Fruit fly (Drosophila melanogaster) whole organism, prepupa: ENCODE data around the gene SLC22A.

Source experiments
- Blimp-1 ChIP-seq: fragments of 200-800 bp; sonication (Bioruptor generic); optimal IDR thresholded peaks from 3 replicates; lab custom pipeline; 2017; ENCODE audit warnings: missing biosample characterization, missing genetic modification characterization, mild to moderate bottlenecking, moderate library complexity, missing genetic modification reagents
- CG10669 ChIP-seq: fragments of 200-800 bp; sonication (Bioruptor generic); optimal IDR thresholded peaks from 3 replicates; lab custom pipeline; 2018; ENCODE audit warnings: missing biosample characterization, mild to moderate bottlenecking, missing genetic modification characterization, moderate library complexity
- CG11762 ChIP-seq: fragments of 200-800 bp; sonication (Bioruptor generic); optimal IDR thresholded peaks from 3 replicates; lab custom pipeline; 2016; ENCODE audit warnings: missing biosample characterization, missing genetic modification characterization; ENCODE audit not compliant: insufficient read depth
- CG11902 ChIP-seq: fragments of 200-800 bp; sonication (Bioruptor generic); optimal IDR thresholded peaks from 3 replicates; lab custom pipeline; 2016; ENCODE audit warnings: missing biosample characterization, missing genetic modification characterization
- CG15336 ChIP-seq: fragments of 200-800 bp; sonication (Bioruptor generic); IDR thresholded peaks from 2 replicates; pipeline ENCODE4 v1.3.6; 2022; ENCODE audit warnings: missing biosample characterization, missing genetic modification characterization
- CG3032 ChIP-seq: fragments of 200-800 bp; optimal IDR thresholded peaks from 2 replicates; lab custom pipeline; 2019; ENCODE audit warnings: missing biosample characterization, mild to moderate bottlenecking, missing genetic modification characterization, moderate library complexity
- CG32006 ChIP-seq: fragments of 200-800 bp; sonication (Bioruptor generic); optimal IDR thresholded peaks from 3 replicates; lab custom pipeline; 2017; ENCODE audit warnings: missing biosample characterization, mild to moderate bottlenecking, missing genetic modification characterization
- CG3919 ChIP-seq: fragments of 200-800 bp; sonication (Bioruptor generic); optimal IDR thresholded peaks from 3 replicates; lab custom pipeline; 2016; ENCODE audit warnings: missing biosample characterization, missing genetic modification characterization
- CG4318 ChIP-seq: fragments of 200-800 bp; sonication (Bioruptor generic); optimal IDR thresholded peaks from 3 replicates; lab custom pipeline; 2017; ENCODE audit warnings: missing biosample characterization, mild to moderate bottlenecking, missing genetic modification characterization
- CG6163 ChIP-seq: fragments of 200-800 bp; sonication (Bioruptor generic); IDR thresholded peaks from 3 replicates; pipeline ENCODE4 v1.3.6; 2022; ENCODE audit warnings: missing biosample characterization, missing genetic modification characterization
- CG6276 ChIP-seq: fragments of 200-800 bp; sonication (Bioruptor generic); optimal IDR thresholded peaks from 2 replicates; lab custom pipeline; 2017; ENCODE audit warnings: missing biosample characterization, mild to moderate bottlenecking, missing genetic modification characterization
- CG6808 ChIP-seq: fragments of 200-800 bp; sonication (Bioruptor generic); optimal IDR thresholded peaks from 3 replicates; lab custom pipeline; 2017; ENCODE audit warnings: missing biosample characterization, missing genetic modification characterization, mild to moderate bottlenecking, moderate library complexity, missing genetic modification reagents
- CG6854 ChIP-seq: fragments of 200-800 bp; sonication (Bioruptor generic); optimal IDR thresholded peaks from 2 replicates; lab custom pipeline; 2017; ENCODE audit warnings: missing biosample characterization, mild to moderate bottlenecking, missing genetic modification characterization
- CG7368 ChIP-seq: fragments of 200-800 bp; sonication (Bioruptor generic); optimal IDR thresholded peaks from 3 replicates; lab custom pipeline; 2016; ENCODE audit warnings: missing biosample characterization, missing genetic modification characterization
- CG8119 ChIP-seq: fragments of 200-800 bp; sonication (Bioruptor generic); IDR thresholded peaks from 3 replicates; pipeline ENCODE4 v1.3.6; 2022; ENCODE audit warnings: missing biosample characterization, missing genetic modification characterization
- CG8319 ChIP-seq: fragments of 200-800 bp; sonication (Bioruptor generic); optimal IDR thresholded peaks from 3 replicates; lab custom pipeline; 2016; ENCODE audit warnings: missing biosample characterization, missing genetic modification characterization
- CG9139 ChIP-seq: fragments of 200-800 bp; sonication (Bioruptor generic); optimal IDR thresholded peaks from 3 replicates; lab custom pipeline; 2017; ENCODE audit warnings: missing biosample characterization, mild to moderate bottlenecking, missing genetic modification characterization
- Eip75B ChIP-seq: fragments of 200-800 bp; sonication (Bioruptor generic); optimal IDR thresholded peaks from 3 replicates; lab custom pipeline; 2016; ENCODE audit warnings: missing biosample characterization, missing genetic modification characterization
- Eip78C ChIP-seq: fragments of 200-800 bp; sonication (Bioruptor generic); peaks from one replicate; lab custom pipeline; 2016; ENCODE audit warnings: missing biosample characterization, missing genetic modification characterization
- Eip93F ChIP-seq: fragments of 200-800 bp; sonication (Bioruptor generic); optimal IDR thresholded peaks from 2 replicates; lab custom pipeline; 2016; ENCODE audit warnings: missing biosample characterization, mild to moderate bottlenecking, missing genetic modification characterization
- Ets21C ChIP-seq: fragments of 200-800 bp; sonication (Bioruptor generic); optimal IDR thresholded peaks from 3 replicates; lab custom pipeline; 2016; ENCODE audit warnings: missing biosample characterization, missing genetic modification characterization
- Gug ChIP-seq: fragments of 200-800 bp; sonication (Bioruptor generic); IDR thresholded peaks from 2 replicates; pipeline ENCODE4 v1.3.6; 2022; ENCODE audit warnings: missing biosample characterization, missing genetic modification characterization
- Hr39 ChIP-seq: fragments of 200-800 bp; sonication (Bioruptor generic); optimal IDR thresholded peaks from 2 replicates; lab custom pipeline; 2016; ENCODE audit warnings: missing biosample characterization, missing genetic modification characterization
- Hr4 ChIP-seq: fragments of 200-800 bp; sonication (Bioruptor generic); optimal IDR thresholded peaks from 3 replicates; lab custom pipeline; 2016; ENCODE audit warnings: missing biosample characterization, missing genetic modification characterization
- Lpt ChIP-seq: fragments of 200-800 bp; sonication (Bioruptor generic); optimal IDR thresholded peaks from 3 replicates; lab custom pipeline; 2016; ENCODE audit warnings: missing biosample characterization, missing genetic modification characterization
- Met ChIP-seq: fragments of 200-800 bp; sonication (Bioruptor generic); optimal IDR thresholded peaks from 3 replicates; lab custom pipeline; 2016; ENCODE audit warnings: missing biosample characterization, missing genetic modification characterization
- OdsH ChIP-seq: fragments of 200-800 bp; sonication (Bioruptor generic); optimal IDR thresholded peaks from 3 replicates; lab custom pipeline; 2016; ENCODE audit warnings: missing biosample characterization, missing genetic modification characterization
- Smox ChIP-seq: fragments of 200-800 bp; sonication (Bioruptor generic); optimal IDR thresholded peaks from 3 replicates; lab custom pipeline; 2016; ENCODE audit warnings: missing biosample characterization, missing genetic modification characterization
- Sox102F ChIP-seq: fragments of 200-800 bp; sonication (Bioruptor generic); optimal IDR thresholded peaks from 2 replicates; lab custom pipeline; 2016; ENCODE audit warnings: missing biosample characterization, mild to moderate bottlenecking, missing genetic modification characterization
- Sox14 ChIP-seq: fragments of 200-800 bp; sonication (Bioruptor generic); optimal IDR thresholded peaks from 3 replicates; lab custom pipeline; 2016; ENCODE audit warnings: missing biosample characterization, missing genetic modification characterization
- achi ChIP-seq: fragments of 200-800 bp; sonication (Bioruptor generic); optimal IDR thresholded peaks from 3 replicates; lab custom pipeline; 2016; ENCODE audit warnings: missing biosample characterization, missing genetic modification characterization
- acj6 ChIP-seq: fragments of 200-800 bp; sonication (Bioruptor generic); optimal IDR thresholded peaks from 3 replicates; lab custom pipeline; 2016; ENCODE audit warnings: missing biosample characterization, missing genetic modification characterization
- cyc ChIP-seq: fragments of 200-800 bp; sonication (Bioruptor generic); optimal IDR thresholded peaks from 3 replicates; lab custom pipeline; 2016; ENCODE audit warnings: missing biosample characterization, missing genetic modification characterization
- dac ChIP-seq: fragments of 200-800 bp; sonication (Bioruptor generic); optimal IDR thresholded peaks from 2 replicates; lab custom pipeline; 2017; ENCODE audit warnings: missing biosample characterization, mild to moderate bottlenecking, missing genetic modification characterization
- dsx ChIP-seq: fragments of 200-800 bp; optimal IDR thresholded peaks from 3 replicates; lab custom pipeline; 2019; ENCODE audit warnings: missing biosample characterization, mild to moderate bottlenecking, missing genetic modification characterization, moderate library complexity; ENCODE audit not compliant: poor library complexity, severe bottlenecking
- esn ChIP-seq: fragments of 200-800 bp; sonication (Bioruptor generic); optimal IDR thresholded peaks from 2 replicates; lab custom pipeline; 2016; ENCODE audit warnings: missing biosample characterization, mild to moderate bottlenecking, missing genetic modification characterization, moderate library complexity
- fd85E ChIP-seq: fragments of 200-800 bp; sonication (Bioruptor generic); optimal IDR thresholded peaks from 3 replicates; lab custom pipeline; 2016; ENCODE audit warnings: missing biosample characterization, missing genetic modification characterization
- fkh ChIP-seq: fragments of 200-800 bp; sonication (Bioruptor generic); optimal IDR thresholded peaks from 3 replicates; lab custom pipeline; 2017; ENCODE audit warnings: missing biosample characterization, mild to moderate bottlenecking, missing genetic modification characterization, moderate library complexity
- lz ChIP-seq: fragments of 200-800 bp; sonication (Bioruptor generic); optimal IDR thresholded peaks from 3 replicates; lab custom pipeline; 2016; ENCODE audit warnings: missing biosample characterization, missing genetic modification characterization
- pdm3 ChIP-seq: fragments of 200-800 bp; sonication (Bioruptor generic); optimal IDR thresholded peaks from 3 replicates; lab custom pipeline; 2016; ENCODE audit warnings: missing biosample characterization, missing genetic modification characterization
- salr ChIP-seq, 2 experiments: fragments of 200-800 bp; sonication (Bioruptor generic); optimal IDR thresholded peaks; 3 replicates each; lab custom pipeline; 2016 to 2018; ENCODE audit warnings: missing biosample characterization in 2 of 2, missing genetic modification characterization in 2 of 2, mild to moderate bottlenecking in 1 of 2
- ss ChIP-seq, 2 experiments: fragments of 200-800 bp; sonication (Bioruptor generic); optimal IDR thresholded peaks; 2 replicates in 1 of 2; 3 replicates in 1 of 2; lab custom pipeline; 2017 to 2018; ENCODE audit warnings: mild to moderate bottlenecking in 2 of 2, missing biosample characterization in 2 of 2, missing genetic modification characterization in 2 of 2, moderate library complexity in 1 of 2
- svp ChIP-seq: fragments of 200-800 bp; sonication (Bioruptor generic); peaks from one replicate; lab custom pipeline; 2016; ENCODE audit warnings: missing biosample characterization, missing genetic modification characterization
- topi ChIP-seq: fragments of 200-800 bp; sonication (Bioruptor generic); optimal IDR thresholded peaks from 3 replicates; lab custom pipeline; 2016; ENCODE audit warnings: missing biosample characterization, missing genetic modification characterization

The SLC22A gene

DNA sequence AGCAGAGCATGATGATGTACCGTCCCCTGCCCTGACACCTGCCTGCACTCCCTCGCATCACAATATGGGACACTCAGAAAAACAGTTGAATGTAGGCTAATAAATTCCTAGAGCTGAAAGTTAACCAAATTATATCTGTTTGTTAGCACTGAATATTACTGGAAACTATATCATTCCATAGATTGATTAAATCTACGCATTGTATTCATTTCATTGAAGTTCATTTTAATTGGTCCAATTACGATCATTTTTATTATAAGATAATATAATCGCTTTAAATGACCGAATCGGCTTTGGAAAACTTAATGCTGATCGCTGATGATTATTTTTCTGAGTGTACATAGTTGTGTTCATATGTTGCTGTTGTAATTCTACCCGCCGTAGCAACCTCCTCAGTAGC lies 15.9 kb upstream of the SLC22A start (continued):
- no peak for TF ChIP-seq CG6276
- no peak for TF ChIP-seq Blimp-1 (GFP tag; lab: Kevin White, UChicago)
- TF ChIP-seq CG3919: no peak
- TF ChIP-seq CG9139 (GFP tag; lab: Kevin White, UChicago): no peak
- no peak for TF ChIP-seq fkh (GFP tag; lab: Kevin White, UChicago)
- no peak for TF ChIP-seq acj6 (GFP tag; lab: Kevin White, UChicago)
- TF ChIP-seq CG8319 (GFP tag; lab: Kevin White, UChicago): no peak
- peak; percentile 10 for TF ChIP-seq topi (GFP tag; lab: Kevin White, UChicago)
- peak in 1 of 2 experiments; percentile 8 for TF ChIP-seq salr (GFP tag; optimal IDR thresholded peaks at IDR 0.05; lab: Kevin White, UChicago)
- no peak for TF ChIP-seq CG6163
- peak; percentile 30; the same call in 1 of the 2 replicates for TF ChIP-seq CG15336 (GFP tag; lab: Robert Waterston, UW)
- peak; percentile 5 for TF ChIP-seq fd85E (GFP tag; lab: Kevin White, UChicago)
- TF ChIP-seq CG8119: no peak
- no peak for TF ChIP-seq Sox14 (GFP tag; lab: Kevin White, UChicago)
- TF ChIP-seq esn (GFP tag; lab: Kevin White, UChicago): peak; percentile 2
- no peak for TF ChIP-seq dac (GFP tag; lab: Kevin White, UChicago)
- no peak for TF ChIP-seq Eip78C
- TF ChIP-seq lz (GFP tag; lab: Kevin White, UChicago): no peak
- no peak for TF ChIP-seq CG10669 (GFP tag; lab: Kevin White, UChicago)
- no peak for TF ChIP-seq Sox102F (GFP tag; lab: Kevin White, UChicago)
- TF ChIP-seq Hr4 (GFP tag; lab: Kevin White, UChicago): no peak
- no peak for TF ChIP-seq CG32006
- TF ChIP-seq CG6854 (GFP tag; lab: Kevin White, UChicago): no peak
- peak; percentile 46 for TF ChIP-seq svp (GFP tag; lab: Kevin White, UChicago)
- TF ChIP-seq Ets21C (GFP tag; lab: Kevin White, UChicago): no peak
- TF ChIP-seq Eip75B (GFP tag; lab: Kevin White, UChicago): peak; percentile 67
- no peak for TF ChIP-seq Hr39 (GFP tag; lab: Kevin White, UChicago)
- no peak for TF ChIP-seq CG6808 (GFP tag; lab: Kevin White, UChicago)
- TF ChIP-seq pdm3: no peak

DNA sequence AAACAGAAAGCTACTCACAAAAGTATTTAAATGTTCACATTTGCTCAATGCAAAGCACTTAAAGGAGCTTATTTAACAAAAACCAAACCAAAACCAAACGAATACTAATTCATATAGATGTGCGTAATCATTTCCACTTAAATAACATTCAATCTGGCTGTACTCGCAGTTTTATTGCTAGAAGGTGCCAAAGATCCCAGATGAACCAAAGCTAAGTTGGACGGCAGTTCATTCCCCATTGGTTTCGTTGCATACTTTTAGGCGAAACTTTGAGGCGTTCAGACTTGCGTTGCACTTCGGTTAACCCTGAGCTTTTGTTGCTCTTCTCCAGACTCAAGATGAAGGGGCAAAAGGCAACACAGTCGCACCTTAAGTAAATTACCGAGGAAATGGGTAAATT lies 4.3 kb upstream of the SLC22A start:
- no peak for TF ChIP-seq salr (GFP tag; optimal IDR thresholded peaks at IDR 0.05; lab: Kevin White, UChicago)
- peak; percentile 22; the same call in 1 of the 2 replicates for TF ChIP-seq CG15336 (GFP tag; lab: Robert Waterston, UW)

DNA sequence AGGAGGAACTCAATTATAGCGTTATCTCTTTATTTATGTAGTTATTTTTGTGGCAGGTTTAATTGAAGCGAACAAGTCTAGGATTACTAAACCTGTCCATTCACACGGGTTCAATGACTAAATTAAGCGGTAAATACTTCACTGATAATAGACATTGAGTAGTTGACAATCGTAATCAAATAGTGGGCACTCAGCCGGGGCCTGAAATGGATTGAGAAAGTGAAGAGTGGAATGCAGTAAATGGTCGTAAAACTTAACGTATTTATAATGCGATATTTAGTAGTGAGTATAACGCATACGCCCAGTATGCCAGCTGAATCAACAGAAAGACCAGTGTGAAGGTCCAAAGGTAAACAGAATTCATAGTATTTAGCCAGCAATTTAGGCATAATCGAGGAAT lies 1.6 kb downstream of the SLC22A start:
- TF ChIP-seq CG3032: no peak
- TF ChIP-seq fkh (GFP tag; lab: Kevin White, UChicago): peak; percentile 23

DNA sequence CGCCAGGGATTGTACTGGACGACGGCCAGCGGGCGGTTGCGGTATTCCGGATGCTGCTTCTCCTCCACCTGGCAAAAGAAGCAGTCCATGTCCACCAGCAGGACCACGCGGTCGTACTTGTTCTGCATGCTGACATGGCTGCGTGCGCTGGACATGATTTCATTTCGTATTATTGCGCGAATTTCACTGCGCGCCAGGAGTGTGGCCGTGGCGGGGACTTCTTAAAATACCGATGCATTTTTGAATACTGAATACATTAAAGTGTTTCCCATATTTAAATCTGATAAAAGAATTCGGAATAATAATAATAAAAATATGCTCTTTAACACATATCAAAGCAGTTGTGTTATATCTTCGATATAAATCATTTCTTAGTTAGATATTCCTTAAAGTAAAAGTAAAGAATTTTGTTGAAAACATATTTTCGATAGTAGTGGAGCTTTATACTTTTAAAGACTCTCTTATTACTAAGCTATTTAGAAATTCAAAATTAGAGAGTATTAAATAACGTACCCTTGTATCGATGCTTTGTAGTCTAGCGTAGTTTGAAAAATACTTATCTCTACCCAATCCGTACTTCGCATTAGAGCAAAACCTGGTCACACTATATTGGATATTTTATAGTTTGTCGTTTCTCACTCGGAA lies 7.2 kb downstream of the SLC22A start, which contains the start of the genes PolH and CG14562:
TSS of gene PolH (minus strand) at position 198 of the 645 bp plus-strand sequence.
TSS of gene CG14562 (plus strand) at position 607 of the 645 bp plus-strand sequence.
- TF ChIP-seq ss (GFP tag; optimal IDR thresholded peaks at IDR 0.05; lab: Kevin White, UChicago): no peak
- no peak for TF ChIP-seq Met
- TF ChIP-seq CG11762 (GFP tag; lab: Kevin White, UChicago): no peak
- no peak for TF ChIP-seq Lpt
- no peak for TF ChIP-seq OdsH (GFP tag; lab: Kevin White, UChicago)
- no peak for TF ChIP-seq pdm3
- TF ChIP-seq dsx (GFP tag; lab: Kevin White, UChicago): no peak
- no peak for TF ChIP-seq Smox (GFP tag; lab: Kevin White, UChicago)
- TF ChIP-seq CG8119: no peak
- TF ChIP-seq CG4318 (GFP tag; lab: Kevin White, UChicago): no peak
- no peak for TF ChIP-seq CG7368 (GFP tag; lab: Kevin White, UChicago)
- TF ChIP-seq achi: no peak
- no peak for TF ChIP-seq cyc (GFP tag; lab: Kevin White, UChicago)
- TF ChIP-seq CG6854 (GFP tag; lab: Kevin White, UChicago): no peak
- no peak for TF ChIP-seq Ets21C (GFP tag; lab: Kevin White, UChicago)
- TF ChIP-seq lz (GFP tag; lab: Kevin White, UChicago): no peak
- no peak for TF ChIP-seq Eip93F
- no peak for TF ChIP-seq CG11902
- TF ChIP-seq Gug (GFP tag; lab: Robert Waterston, UW): no peak
